Fruit fly (Drosophila melanogaster) whole organism, pupa: ENCODE measurements around the gene Sec20.

Experiments used
- CG13204 ChIP-seq: fragments of 200-800 bp; sonication (Bioruptor generic); optimal IDR thresholded peaks from 2 replicates; lab custom pipeline; 2018; ENCODE audit warnings: missing biosample characterization, mild to moderate bottlenecking, missing genetic modification characterization, moderate library complexity
- CG14655 ChIP-seq: fragments of 200-800 bp; sonication (Bioruptor generic); optimal IDR thresholded peaks from 3 replicates; lab custom pipeline; 2017; ENCODE audit warnings: mild to moderate bottlenecking, missing biosample characterization, missing genetic modification reagents, missing genetic modification characterization
- CG15710 ChIP-seq: fragments of 200-800 bp; sonication (Bioruptor generic); optimal IDR thresholded peaks from 2 replicates; lab custom pipeline; 2018; ENCODE audit warnings: missing biosample characterization, mild to moderate bottlenecking, missing genetic modification characterization, moderate library complexity
- CG17806 ChIP-seq: fragments of 200-800 bp; sonication (Bioruptor generic); optimal IDR thresholded peaks from 2 replicates; lab custom pipeline; 2018; ENCODE audit warnings: missing biosample characterization, mild to moderate bottlenecking, missing genetic modification characterization, moderate library complexity
- CG32121 ChIP-seq: fragments of 200-800 bp; sonication (Bioruptor generic); IDR thresholded peaks from 2 replicates; pipeline ENCODE4 v1.3.6; 2022; ENCODE audit warnings: missing biosample characterization, missing genetic modification characterization
- Ets98B ChIP-seq: fragments of 200-800 bp; sonication (Bioruptor generic); IDR thresholded peaks from 2 replicates; pipeline ENCODE4 v1.3.6; 2022; ENCODE audit warnings: missing biosample characterization, missing genetic modification characterization
- Pif1A ChIP-seq: fragments of 200-800 bp; sonication (Bioruptor generic); optimal IDR thresholded peaks from 3 replicates; lab custom pipeline; 2016; ENCODE audit warnings: missing biosample characterization, missing genetic modification characterization
- Pif1B ChIP-seq: fragments of 200-800 bp; sonication (Bioruptor generic); optimal IDR thresholded peaks from 3 replicates; lab custom pipeline; 2016; ENCODE audit warnings: missing biosample characterization, missing genetic modification characterization
- gl ChIP-seq: fragments of 200-800 bp; sonication (Bioruptor generic); optimal IDR thresholded peaks from 2 replicates; lab custom pipeline; 2018; ENCODE audit warnings: missing biosample characterization, mild to moderate bottlenecking, missing genetic modification characterization

dm6 chr3R:5856215-5856614, 31.9 kb upstream of the Sec20 start, which contains the start of the genes disp and ECSIT:
- TF ChIP-seq CG32121 (GFP tag; lab: Robert Waterston, UW) (no peak), Ets98B (GFP tag; lab: Robert Waterston, UW) (no peak), Pif1A (GFP tag; lab: Kevin White, UChicago) (no peak), Pif1B (GFP tag; lab: Kevin White, UChicago) (no peak), CG14655 (GFP tag; lab: Kevin White, UChicago) (no peak), CG17806 (tag; lab: Kevin White, UChicago) (no peak), CG15710 (tag; lab: Kevin White, UChicago) (no peak), gl (tag; lab: Kevin White, UChicago) (no peak), CG13204 (GFP tag; lab: Kevin White, UChicago) (no peak)
